Fruit fly (Drosophila melanogaster) whole organism, prepupa: Measurements from ENCODE around the gene CG5953.
A peak's percentile ranks its signal among the peaks of the same experiment; 100 is the strongest.

Experiments used
- Blimp-1 ChIP-seq: fragments of 200-800 bp; sonication (Bioruptor generic); optimal IDR thresholded peaks from 3 replicates; lab custom pipeline; 2017; ENCODE audit warnings: missing biosample characterization, missing genetic modification characterization, mild to moderate bottlenecking, moderate library complexity, missing genetic modification reagents
- CG10631 ChIP-seq: fragments of 200-800 bp; sonication (Bioruptor generic); optimal IDR thresholded peaks from 2 replicates; lab custom pipeline; 2016; ENCODE audit warnings: missing biosample characterization, missing genetic modification characterization
- CG11294 ChIP-seq: fragments of 200-800 bp; sonication (Bioruptor generic); IDR thresholded peaks from 2 replicates; pipeline ENCODE4 v1.3.6; 2022; ENCODE audit warnings: missing biosample characterization, missing genetic modification characterization
- CG11762 ChIP-seq: fragments of 200-800 bp; sonication (Bioruptor generic); optimal IDR thresholded peaks from 3 replicates; lab custom pipeline; 2016; ENCODE audit warnings: missing biosample characterization, missing genetic modification characterization; ENCODE audit not compliant: insufficient read depth
- CG11902 ChIP-seq: fragments of 200-800 bp; sonication (Bioruptor generic); optimal IDR thresholded peaks from 3 replicates; lab custom pipeline; 2016; ENCODE audit warnings: missing biosample characterization, missing genetic modification characterization
- CG15336 ChIP-seq: fragments of 200-800 bp; sonication (Bioruptor generic); IDR thresholded peaks from 2 replicates; pipeline ENCODE4 v1.3.6; 2022; ENCODE audit warnings: missing biosample characterization, missing genetic modification characterization
- CG3032 ChIP-seq: fragments of 200-800 bp; optimal IDR thresholded peaks from 2 replicates; lab custom pipeline; 2019; ENCODE audit warnings: missing biosample characterization, mild to moderate bottlenecking, missing genetic modification characterization, moderate library complexity
- CG31627 ChIP-seq: fragments of 200-800 bp; sonication (Bioruptor generic); optimal IDR thresholded peaks from 3 replicates; lab custom pipeline; 2016; ENCODE audit warnings: missing biosample characterization, missing genetic modification characterization
- CG34406 ChIP-seq: fragments of 200-800 bp; sonication (Bioruptor generic); optimal IDR thresholded peaks from 3 replicates; lab custom pipeline; 2016; ENCODE audit warnings: missing biosample characterization, missing genetic modification characterization
- CG3919 ChIP-seq: fragments of 200-800 bp; sonication (Bioruptor generic); optimal IDR thresholded peaks from 3 replicates; lab custom pipeline; 2016; ENCODE audit warnings: missing biosample characterization, missing genetic modification characterization
- CG4318 ChIP-seq: fragments of 200-800 bp; sonication (Bioruptor generic); optimal IDR thresholded peaks from 3 replicates; lab custom pipeline; 2017; ENCODE audit warnings: missing biosample characterization, mild to moderate bottlenecking, missing genetic modification characterization
- CG6163 ChIP-seq: fragments of 200-800 bp; sonication (Bioruptor generic); IDR thresholded peaks from 3 replicates; pipeline ENCODE4 v1.3.6; 2022; ENCODE audit warnings: missing biosample characterization, missing genetic modification characterization
- CG6792 ChIP-seq: fragments of 200-800 bp; sonication (Bioruptor generic); optimal IDR thresholded peaks from 3 replicates; lab custom pipeline; 2016; ENCODE audit warnings: missing biosample characterization, missing genetic modification characterization
- CG6808 ChIP-seq: fragments of 200-800 bp; sonication (Bioruptor generic); optimal IDR thresholded peaks from 3 replicates; lab custom pipeline; 2017; ENCODE audit warnings: missing biosample characterization, missing genetic modification characterization, mild to moderate bottlenecking, moderate library complexity, missing genetic modification reagents
- CG7368 ChIP-seq: fragments of 200-800 bp; sonication (Bioruptor generic); optimal IDR thresholded peaks from 3 replicates; lab custom pipeline; 2016; ENCODE audit warnings: missing biosample characterization, missing genetic modification characterization
- CG8119 ChIP-seq: fragments of 200-800 bp; sonication (Bioruptor generic); IDR thresholded peaks from 3 replicates; pipeline ENCODE4 v1.3.6; 2022; ENCODE audit warnings: missing biosample characterization, missing genetic modification characterization
- CG8319 ChIP-seq: fragments of 200-800 bp; sonication (Bioruptor generic); optimal IDR thresholded peaks from 3 replicates; lab custom pipeline; 2016; ENCODE audit warnings: missing biosample characterization, missing genetic modification characterization
- CG8632 ChIP-seq: fragments of 200-800 bp; sonication (Bioruptor generic); optimal IDR thresholded peaks from 3 replicates; lab custom pipeline; 2016; ENCODE audit warnings: missing biosample characterization, missing genetic modification characterization
- CG9139 ChIP-seq: fragments of 200-800 bp; sonication (Bioruptor generic); optimal IDR thresholded peaks from 3 replicates; lab custom pipeline; 2017; ENCODE audit warnings: missing biosample characterization, mild to moderate bottlenecking, missing genetic modification characterization
- Eip75B ChIP-seq: fragments of 200-800 bp; sonication (Bioruptor generic); optimal IDR thresholded peaks from 3 replicates; lab custom pipeline; 2016; ENCODE audit warnings: missing biosample characterization, missing genetic modification characterization
- Eip78C ChIP-seq: fragments of 200-800 bp; sonication (Bioruptor generic); peaks from one replicate; lab custom pipeline; 2016; ENCODE audit warnings: missing biosample characterization, missing genetic modification characterization
- Eip93F ChIP-seq: fragments of 200-800 bp; sonication (Bioruptor generic); optimal IDR thresholded peaks from 2 replicates; lab custom pipeline; 2016; ENCODE audit warnings: missing biosample characterization, mild to moderate bottlenecking, missing genetic modification characterization
- Ets21C ChIP-seq: fragments of 200-800 bp; sonication (Bioruptor generic); optimal IDR thresholded peaks from 3 replicates; lab custom pipeline; 2016; ENCODE audit warnings: missing biosample characterization, missing genetic modification characterization
- Ets96B ChIP-seq: fragments of 200-800 bp; optimal IDR thresholded peaks from 2 replicates; lab custom pipeline; 2019; ENCODE audit warnings: missing biosample characterization, mild to moderate bottlenecking, missing genetic modification characterization, moderate library complexity
- Gug ChIP-seq: fragments of 200-800 bp; sonication (Bioruptor generic); IDR thresholded peaks from 2 replicates; pipeline ENCODE4 v1.3.6; 2022; ENCODE audit warnings: missing biosample characterization, missing genetic modification characterization
- Hr38 ChIP-seq: sonication (Bioruptor generic); optimal IDR thresholded peaks from 2 replicates; lab custom pipeline; 2016; ENCODE audit warnings: missing biosample characterization, missing genetic modification characterization
- Hr39 ChIP-seq: fragments of 200-800 bp; sonication (Bioruptor generic); optimal IDR thresholded peaks from 2 replicates; lab custom pipeline; 2016; ENCODE audit warnings: missing biosample characterization, missing genetic modification characterization
- Hr4 ChIP-seq: fragments of 200-800 bp; sonication (Bioruptor generic); optimal IDR thresholded peaks from 3 replicates; lab custom pipeline; 2016; ENCODE audit warnings: missing biosample characterization, missing genetic modification characterization
- Met ChIP-seq: fragments of 200-800 bp; sonication (Bioruptor generic); optimal IDR thresholded peaks from 3 replicates; lab custom pipeline; 2016; ENCODE audit warnings: missing biosample characterization, missing genetic modification characterization
- OdsH ChIP-seq: fragments of 200-800 bp; sonication (Bioruptor generic); optimal IDR thresholded peaks from 3 replicates; lab custom pipeline; 2016; ENCODE audit warnings: missing biosample characterization, missing genetic modification characterization
- Sox102F ChIP-seq: fragments of 200-800 bp; sonication (Bioruptor generic); optimal IDR thresholded peaks from 2 replicates; lab custom pipeline; 2016; ENCODE audit warnings: missing biosample characterization, mild to moderate bottlenecking, missing genetic modification characterization
- Sox15 ChIP-seq: fragments of 200-800 bp; sonication (Bioruptor generic); optimal IDR thresholded peaks from 3 replicates; lab custom pipeline; 2016; ENCODE audit warnings: missing biosample characterization, missing genetic modification characterization
- achi ChIP-seq: fragments of 200-800 bp; sonication (Bioruptor generic); optimal IDR thresholded peaks from 3 replicates; lab custom pipeline; 2016; ENCODE audit warnings: missing biosample characterization, missing genetic modification characterization
- acj6 ChIP-seq: fragments of 200-800 bp; sonication (Bioruptor generic); optimal IDR thresholded peaks from 3 replicates; lab custom pipeline; 2016; ENCODE audit warnings: missing biosample characterization, missing genetic modification characterization
- dac ChIP-seq: fragments of 200-800 bp; sonication (Bioruptor generic); optimal IDR thresholded peaks from 2 replicates; lab custom pipeline; 2017; ENCODE audit warnings: missing biosample characterization, mild to moderate bottlenecking, missing genetic modification characterization
- dsx ChIP-seq: fragments of 200-800 bp; optimal IDR thresholded peaks from 3 replicates; lab custom pipeline; 2019; ENCODE audit warnings: missing biosample characterization, mild to moderate bottlenecking, missing genetic modification characterization, moderate library complexity; ENCODE audit not compliant: poor library complexity, severe bottlenecking
- eg ChIP-seq: fragments of 200-800 bp; sonication (Bioruptor generic); IDR thresholded peaks from 3 replicates; pipeline ENCODE4 v1.3.6; 2022; ENCODE audit warnings: missing biosample characterization, missing genetic modification characterization
- esn ChIP-seq: fragments of 200-800 bp; sonication (Bioruptor generic); optimal IDR thresholded peaks from 2 replicates; lab custom pipeline; 2016; ENCODE audit warnings: missing biosample characterization, mild to moderate bottlenecking, missing genetic modification characterization, moderate library complexity
- fd59A ChIP-seq: fragments of 200-800 bp; sonication (Bioruptor generic); optimal IDR thresholded peaks from 2 replicates; lab custom pipeline; 2017; ENCODE audit warnings: missing biosample characterization, mild to moderate bottlenecking, missing genetic modification characterization, missing genetic modification reagents
- fd85E ChIP-seq: fragments of 200-800 bp; sonication (Bioruptor generic); optimal IDR thresholded peaks from 3 replicates; lab custom pipeline; 2016; ENCODE audit warnings: missing biosample characterization, missing genetic modification characterization
- fkh ChIP-seq: fragments of 200-800 bp; sonication (Bioruptor generic); optimal IDR thresholded peaks from 3 replicates; lab custom pipeline; 2017; ENCODE audit warnings: missing biosample characterization, mild to moderate bottlenecking, missing genetic modification characterization, moderate library complexity
- lz ChIP-seq: fragments of 200-800 bp; sonication (Bioruptor generic); optimal IDR thresholded peaks from 3 replicates; lab custom pipeline; 2016; ENCODE audit warnings: missing biosample characterization, missing genetic modification characterization
- pdm3 ChIP-seq: fragments of 200-800 bp; sonication (Bioruptor generic); optimal IDR thresholded peaks from 3 replicates; lab custom pipeline; 2016; ENCODE audit warnings: missing biosample characterization, missing genetic modification characterization
- salr ChIP-seq, 2 experiments: fragments of 200-800 bp; sonication (Bioruptor generic); optimal IDR thresholded peaks; 3 replicates each; lab custom pipeline; 2016 to 2018; ENCODE audit warnings: missing biosample characterization in 2 of 2, missing genetic modification characterization in 2 of 2, mild to moderate bottlenecking in 1 of 2
- spab ChIP-seq: fragments of 200-800 bp; sonication (Bioruptor generic); optimal IDR thresholded peaks from 2 replicates; lab custom pipeline; 2017; ENCODE audit warnings: missing biosample characterization, mild to moderate bottlenecking, missing genetic modification characterization, missing genetic modification reagents
- ss ChIP-seq, 2 experiments: fragments of 200-800 bp; sonication (Bioruptor generic); optimal IDR thresholded peaks; 2 replicates in 1 of 2; 3 replicates in 1 of 2; lab custom pipeline; 2017 to 2018; ENCODE audit warnings: mild to moderate bottlenecking in 2 of 2, missing biosample characterization in 2 of 2, missing genetic modification characterization in 2 of 2, moderate library complexity in 1 of 2
- svp ChIP-seq: fragments of 200-800 bp; sonication (Bioruptor generic); peaks from one replicate; lab custom pipeline; 2016; ENCODE audit warnings: missing biosample characterization, missing genetic modification characterization
- topi ChIP-seq: fragments of 200-800 bp; sonication (Bioruptor generic); optimal IDR thresholded peaks from 3 replicates; lab custom pipeline; 2016; ENCODE audit warnings: missing biosample characterization, missing genetic modification characterization

CG5953 gene

DNA sequence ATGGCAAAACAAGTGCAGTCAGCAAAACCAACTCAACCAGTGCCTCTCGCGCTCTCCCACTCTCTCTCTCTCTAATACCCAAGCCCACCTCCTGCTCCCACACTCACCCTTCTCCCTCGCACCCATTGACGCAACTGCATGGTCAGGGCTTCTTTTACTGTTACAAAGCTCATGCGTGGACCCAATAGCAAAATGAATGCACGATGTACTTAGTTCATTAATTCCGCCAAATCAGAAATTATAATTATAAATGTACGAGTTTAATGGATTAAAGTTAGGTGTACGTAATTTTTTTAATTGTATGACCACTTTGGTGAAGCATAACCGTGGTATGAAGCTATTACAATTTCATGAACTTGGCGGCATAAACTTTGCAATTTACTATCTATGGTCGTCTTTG, 13.1 kb upstream of the CG5953 start (continued):
- TF ChIP-seq topi (GFP tag; lab: Kevin White, UChicago): peak; percentile 87
- TF ChIP-seq CG9139 (GFP tag; lab: Kevin White, UChicago): peak; percentile 38
- TF ChIP-seq dsx (GFP tag; lab: Kevin White, UChicago): peak; percentile 60
- peak; percentile 45 for TF ChIP-seq fd59A (GFP tag; lab: Kevin White, UChicago)
- TF ChIP-seq acj6 (GFP tag; lab: Kevin White, UChicago): peak; percentile 77
- peak; percentile 82 for TF ChIP-seq CG10631 (GFP tag; lab: Kevin White, UChicago)
- TF ChIP-seq spab (GFP tag; lab: Kevin White, UChicago): peak; percentile 48
- TF ChIP-seq esn (GFP tag; lab: Kevin White, UChicago): peak; percentile 85
- peak; percentile 83 for TF ChIP-seq lz (GFP tag; lab: Kevin White, UChicago)
- TF ChIP-seq CG8319: peak; percentile 6
- TF ChIP-seq CG15336: peak; percentile 95
- TF ChIP-seq Met (GFP tag; lab: Kevin White, UChicago): peak; percentile 88
- TF ChIP-seq CG8119 (GFP tag; lab: Robert Waterston, UW): peak; percentile 94
- peak; percentile 43 to 60 for TF ChIP-seq ss (GFP tag; optimal IDR thresholded peaks at IDR 0.05; lab: Kevin White, UChicago)
- TF ChIP-seq Eip75B (GFP tag; lab: Kevin White, UChicago): peak; percentile 85
- peak; percentile 72 for TF ChIP-seq CG34406 (GFP tag; lab: Kevin White, UChicago)
- TF ChIP-seq achi (GFP tag; lab: Kevin White, UChicago): peak; percentile 87
- TF ChIP-seq Eip93F (GFP tag; lab: Kevin White, UChicago): peak; percentile 68
- TF ChIP-seq CG4318 (GFP tag; lab: Kevin White, UChicago): peak; percentile 91
- peak; percentile 94 for TF ChIP-seq CG6163 (GFP tag; lab: Robert Waterston, UW)
- peak; percentile 55 for TF ChIP-seq CG7368 (GFP tag; lab: Kevin White, UChicago)
- TF ChIP-seq OdsH (GFP tag; lab: Kevin White, UChicago): peak; percentile 86
- TF ChIP-seq Eip78C (GFP tag; lab: Kevin White, UChicago): peak; percentile 95
- TF ChIP-seq Ets21C: peak; percentile 71
- peak; percentile 90 for TF ChIP-seq CG3919 (GFP tag; lab: Kevin White, UChicago)
- peak; percentile 70 for TF ChIP-seq CG6792 (GFP tag; lab: Kevin White, UChicago)
- no peak for TF ChIP-seq fd85E
- peak; percentile 14 for TF ChIP-seq fkh (GFP tag; lab: Kevin White, UChicago)
- peak; percentile 31 for TF ChIP-seq CG11902 (GFP tag; lab: Kevin White, UChicago)
- TF ChIP-seq CG8632 (GFP tag; lab: Kevin White, UChicago): peak; percentile 68
- peak; percentile 91 for TF ChIP-seq svp (GFP tag; lab: Kevin White, UChicago)
- TF ChIP-seq eg (GFP tag; lab: Robert Waterston, UW): peak; percentile 95
- TF ChIP-seq Sox102F (GFP tag; lab: Kevin White, UChicago): peak; percentile 89
- TF ChIP-seq Hr4 (GFP tag; lab: Kevin White, UChicago): peak; percentile 96
- TF ChIP-seq Gug (GFP tag; lab: Robert Waterston, UW): peak; percentile 89
- TF ChIP-seq pdm3 (GFP tag; lab: Kevin White, UChicago): peak; percentile 88
- TF ChIP-seq CG11762: peak; percentile 82
- peak; percentile 30 to 87 for TF ChIP-seq salr (GFP tag; optimal IDR thresholded peaks at IDR 0.05; lab: Kevin White, UChicago)
- TF ChIP-seq Hr38 (GFP tag; lab: Kevin White, UChicago): peak; percentile 4
- TF ChIP-seq, all 60 proteins: peak for 59

DNA sequence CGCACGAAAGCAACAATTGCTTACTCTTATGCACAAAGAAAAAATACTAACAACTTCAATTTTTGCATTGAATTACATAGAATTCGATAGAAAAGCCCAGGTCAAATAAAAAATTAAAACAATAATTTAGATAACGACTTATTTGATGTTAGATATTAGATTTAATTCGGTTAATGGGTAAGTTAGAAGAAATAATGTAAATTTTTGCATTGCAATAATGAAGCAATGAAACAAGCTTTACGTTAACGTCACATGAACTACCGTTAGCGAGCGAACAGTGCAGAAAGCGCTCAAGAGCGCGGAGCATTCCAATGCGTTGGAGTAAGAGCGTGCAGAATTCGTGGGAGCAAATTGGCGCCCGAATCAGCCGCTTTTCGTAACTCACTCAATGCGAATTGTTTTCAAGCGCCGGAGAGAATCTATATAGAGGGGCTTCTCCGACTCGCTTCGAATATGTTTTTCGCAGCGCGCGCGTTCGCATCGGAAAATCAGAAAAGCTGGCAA, 11.9 kb upstream of the CG5953 start, which contains the start of gene mtgo:
Gene mtgo, plus strand, starts transcription at position 454 of the 504 bp plus-strand sequence.
- peak; percentile 0 for TF ChIP-seq CG6792 (GFP tag; lab: Kevin White, UChicago)
- peak; percentile 56 for TF ChIP-seq Met (GFP tag; lab: Kevin White, UChicago)
- no peak for TF ChIP-seq fkh (GFP tag; lab: Kevin White, UChicago)
- peak; percentile 69 for TF ChIP-seq CG11294 (GFP tag; lab: Robert Waterston, UW)
- TF ChIP-seq achi (GFP tag; lab: Kevin White, UChicago): peak; percentile 42
- TF ChIP-seq fd85E: peak; percentile 23
- TF ChIP-seq CG6808 (GFP tag; lab: Kevin White, UChicago): peak; percentile 63
- TF ChIP-seq Gug (GFP tag; lab: Robert Waterston, UW): peak; percentile 78
- peak; percentile 32 for TF ChIP-seq Blimp-1 (GFP tag; lab: Kevin White, UChicago)
- TF ChIP-seq dsx (GFP tag; lab: Kevin White, UChicago): no peak
- TF ChIP-seq CG7368 (GFP tag; lab: Kevin White, UChicago): peak; percentile 42
- peak; percentile 21 for TF ChIP-seq CG31627 (GFP tag; lab: Kevin White, UChicago)
- no peak for TF ChIP-seq Sox15
- TF ChIP-seq dac: peak; percentile 24
- peak; percentile 74 for TF ChIP-seq CG3032 (tag; lab: Kevin White, UChicago)
- TF ChIP-seq CG4318 (GFP tag; lab: Kevin White, UChicago): peak; percentile 71
- peak; percentile 45 for TF ChIP-seq esn (GFP tag; lab: Kevin White, UChicago)
- TF ChIP-seq eg (GFP tag; lab: Robert Waterston, UW): peak; percentile 84
- TF ChIP-seq Hr39 (GFP tag; lab: Kevin White, UChicago): peak; percentile 3
- no peak for TF ChIP-seq Eip93F (GFP tag; lab: Kevin White, UChicago)
- TF ChIP-seq CG10631 (GFP tag; lab: Kevin White, UChicago): peak; percentile 36
- peak; percentile 18 for TF ChIP-seq CG8319
- TF ChIP-seq CG8119 (GFP tag; lab: Robert Waterston, UW): peak; percentile 72
- no peak for TF ChIP-seq Ets96B
